Worm (Caenorhabditis elegans) whole organism, midembryonic: ENCODE results near the gene hrpu-2.

Experiments
- T22C8.4 ChIP-seq: fragments of 200-800 bp; sonication (Bioruptor generic); IDR thresholded peaks from 2 replicates; pipeline ENCODE4 v1.3.6; 2022; ENCODE audit warnings: missing genetic modification characterization, missing compliant biosample characterization
- med-1 ChIP-seq: sonication (generic microtip); optimal IDR thresholded peaks from 2 replicates; lab custom pipeline; 2017; ENCODE audit warnings: missing genetic modification characterization, mild to moderate bottlenecking, missing compliant biosample characterization, antibody characterized with exemption, missing genetic modification reagents; ENCODE audit not compliant: insufficient read depth
- tab-1 ChIP-seq: fragments of 200-800 bp; sonication (Bioruptor generic); IDR thresholded peaks from 2 replicates; pipeline ENCODE4 v1.3.6; 2022; ENCODE audit warnings: missing genetic modification characterization, missing compliant biosample characterization
- ztf-29 ChIP-seq: fragments of 200-800 bp; sonication (Bioruptor generic); IDR thresholded peaks from 2 replicates; pipeline ENCODE4 v1.3.6; 2022; ENCODE audit warnings: missing genetic modification reagents, missing genetic modification characterization, missing compliant biosample characterization

DNA sequence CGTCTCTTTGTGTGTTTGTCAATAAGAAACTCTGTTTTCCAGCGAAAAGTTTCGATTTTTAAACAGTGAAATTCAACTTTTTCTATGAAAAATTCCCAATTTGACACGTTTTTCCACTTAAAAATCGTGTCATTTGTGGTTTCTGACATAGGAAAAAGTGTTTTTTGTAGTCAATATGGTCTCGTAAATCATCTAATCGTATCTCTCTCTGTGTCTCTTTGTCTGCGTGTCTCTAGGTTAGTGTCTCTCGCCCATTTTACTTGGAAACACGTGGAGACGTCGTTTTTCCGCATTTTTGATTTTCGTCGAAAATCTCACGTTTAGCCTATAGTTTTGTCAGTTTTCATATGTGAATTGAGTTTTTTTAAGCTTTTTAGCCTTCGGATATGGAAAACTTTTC is 17.9 kb downstream of the hrpu-2 start:
- TF ChIP-seq med-1 (GFP tag; lab: Kevin White, UChicago) (no peak), T22C8.4 (GFP tag; lab: Robert Waterston, UW) (no peak), tab-1 (GFP tag; lab: Robert Waterston, UW) (no peak), ztf-29 (GFP tag; lab: Robert Waterston, UW) (no peak)
